Worm (Caenorhabditis elegans) whole organism, L1 larva: ENCODE results near the gene T01E8.8.

ENCODE experiments used
- C16A3.4 ChIP-seq: fragments of 150-350 bp; optimal IDR thresholded peaks from 2 replicates; lab custom pipeline; 2014; ENCODE audit warnings: missing biosample characterization, missing genetic modification characterization
- Y116A8C.19 ChIP-seq: sonication (generic microtip); optimal IDR thresholded peaks from 2 replicates; lab custom pipeline; 2016; ENCODE audit warnings: missing compliant biosample characterization, missing genetic modification characterization, borderline replicate concordance
- aly-2 ChIP-seq: fragments of 150-350 bp; optimal IDR thresholded peaks from 2 replicates; lab custom pipeline; 2014; ENCODE audit warnings: missing biosample characterization, missing genetic modification characterization
- ceh-82 ChIP-seq, 3 experiments: fragments of 150-350 bp in 1 of 3; sonication (generic microtip) in 2 of 3; optimal IDR thresholded peaks; 2 replicates each; lab custom pipeline; 2014 to 2017; ENCODE audit warnings: missing biosample characterization in 3 of 3, missing genetic modification characterization in 3 of 3
- ceh-90 ChIP-seq: sonication (generic microtip); optimal IDR thresholded peaks from 2 replicates; lab custom pipeline; 2016; ENCODE audit warnings: missing genetic modification characterization, missing compliant biosample characterization
- elt-3 ChIP-seq, 6 experiments: fragments of 150-350 bp in 1 of 6; sonication (generic microtip); optimal IDR thresholded peaks; 2 replicates each; lab custom pipeline; 2017 to 2018; ENCODE audit warnings: missing biosample characterization in 6 of 6, missing genetic modification characterization in 6 of 6, inconsistent platforms in 1 of 6
- irx-1 ChIP-seq: sonication (generic microtip); optimal IDR thresholded peaks from 2 replicates; lab custom pipeline; 2016; ENCODE audit warnings: missing genetic modification characterization, missing compliant biosample characterization
- lin-13 ChIP-seq: fragments of 150-350 bp; optimal IDR thresholded peaks from 2 replicates; lab custom pipeline; 2014; ENCODE audit warnings: missing biosample characterization, missing genetic modification reagents, missing genetic modification characterization
- lsy-2 ChIP-seq, 2 experiments: fragments of 150-350 bp; optimal IDR thresholded peaks; 2 replicates each; lab custom pipeline; 2014; ENCODE audit warnings: missing biosample characterization in 2 of 2, missing genetic modification characterization in 2 of 2
- nhr-19 ChIP-seq: fragments of 200-800 bp; sonication (Bioruptor generic); conservative IDR thresholded peaks from 2 replicates; pipeline ENCODE4 v1.3.6; 2022; ENCODE audit warnings: missing genetic modification characterization, missing compliant biosample characterization
- nhr-84 ChIP-seq: sonication (generic microtip); optimal IDR thresholded peaks from 2 replicates; lab custom pipeline; 2017; ENCODE audit warnings: missing biosample characterization, missing genetic modification characterization
- skn-1 ChIP-seq: fragments of 150-350 bp; optimal IDR thresholded peaks from 2 replicates; lab custom pipeline; 2014; ENCODE audit warnings: missing biosample characterization, missing genetic modification characterization
- unc-62 ChIP-seq: fragments of 150-350 bp; optimal IDR thresholded peaks from 2 replicates; lab custom pipeline; 2014; ENCODE audit warnings: missing biosample characterization, missing genetic modification reagents, missing genetic modification characterization
- xbp-1 ChIP-seq: sonication (generic microtip); optimal IDR thresholded peaks from 2 replicates; lab custom pipeline; 2016; ENCODE audit warnings: missing genetic modification characterization, missing compliant biosample characterization
- zag-1 ChIP-seq: fragments of 150-350 bp; optimal IDR thresholded peaks from 2 replicates; lab custom pipeline; 2014; ENCODE audit warnings: missing biosample characterization, missing genetic modification characterization

Gene T01E8.8

ce11 chrII:10284991-10285390 lies 53.9 kb downstream of the T01E8.8 start:
- TF ChIP-seq ceh-90 (tag; lab: Kevin White, UChicago) (no peak), elt-3 (tag; optimal IDR thresholded peaks at IDR 0.05; lab: Kevin White, UChicago) (no peak), zag-1 (tag; lab: Kevin White, UChicago) (no peak), lsy-2 (tag; optimal IDR thresholded peaks at IDR 0.05; lab: Kevin White, UChicago) (no peak), ceh-82 (tag; optimal IDR thresholded peaks at IDR 0.05; lab: Kevin White, UChicago) (no peak), nhr-84 (tag; lab: Kevin White, UChicago) (no peak), unc-62 (GFP tag; lab: Kevin White, UChicago) (no peak), lin-13 (GFP tag; lab: Kevin White, UChicago) (no peak), Y116A8C.19 (tag; lab: Kevin White, UChicago) (no peak), nhr-19 (GFP tag; lab: Robert Waterston, UW) (no peak), irx-1 (no peak), aly-2 (tag; lab: Kevin White, UChicago) (no peak), xbp-1 (tag; lab: Kevin White, UChicago) (no peak), C16A3.4 (tag; lab: Kevin White, UChicago) (no peak), skn-1 (tag; lab: Kevin White, UChicago) (no peak)
- TF ChIP-seq, all 84 proteins: peak for 0
